Fruit fly (Drosophila melanogaster) whole organism, pupa: ENCODE measurements around the gene NimC3.

Experiments used
- CG10348 ChIP-seq: fragments of 200-800 bp; sonication (Bioruptor generic); IDR thresholded peaks from 2 replicates; pipeline ENCODE4 v1.3.6; 2022; ENCODE audit warnings: missing biosample characterization, missing genetic modification characterization
- CG12605 ChIP-seq: fragments of 200-800 bp; sonication (Bioruptor generic); IDR thresholded peaks from 2 replicates; pipeline ENCODE4 v1.3.6; 2022; ENCODE audit warnings: missing biosample characterization, missing genetic modification characterization
- CG13204 ChIP-seq: fragments of 200-800 bp; sonication (Bioruptor generic); optimal IDR thresholded peaks from 2 replicates; lab custom pipeline; 2018; ENCODE audit warnings: missing biosample characterization, mild to moderate bottlenecking, missing genetic modification characterization, moderate library complexity
- CG14655 ChIP-seq: fragments of 200-800 bp; sonication (Bioruptor generic); optimal IDR thresholded peaks from 3 replicates; lab custom pipeline; 2017; ENCODE audit warnings: mild to moderate bottlenecking, missing biosample characterization, missing genetic modification reagents, missing genetic modification characterization
- CG15710 ChIP-seq: fragments of 200-800 bp; sonication (Bioruptor generic); optimal IDR thresholded peaks from 2 replicates; lab custom pipeline; 2018; ENCODE audit warnings: missing biosample characterization, mild to moderate bottlenecking, missing genetic modification characterization, moderate library complexity
- CG32121 ChIP-seq: fragments of 200-800 bp; sonication (Bioruptor generic); IDR thresholded peaks from 2 replicates; pipeline ENCODE4 v1.3.6; 2022; ENCODE audit warnings: missing biosample characterization, missing genetic modification characterization
- CG34367 ChIP-seq: fragments of 200-800 bp; sonication (Bioruptor generic); optimal IDR thresholded peaks from 2 replicates; lab custom pipeline; 2018; ENCODE audit warnings: missing biosample characterization, mild to moderate bottlenecking, missing genetic modification characterization
- CG4496 ChIP-seq: fragments of 200-800 bp; sonication (Bioruptor generic); IDR thresholded peaks from 3 replicates; pipeline ENCODE4 v1.3.6; 2022; ENCODE audit warnings: missing biosample characterization, missing genetic modification characterization
- CG8159 ChIP-seq: fragments of 200-800 bp; sonication (Bioruptor generic); optimal IDR thresholded peaks from 3 replicates; lab custom pipeline; 2018; ENCODE audit warnings: missing biosample characterization, mild to moderate bottlenecking, missing genetic modification characterization, moderate library complexity
- CG9948 ChIP-seq: fragments of 200-800 bp; sonication (Bioruptor generic); optimal IDR thresholded peaks from 2 replicates; lab custom pipeline; 2018; ENCODE audit warnings: missing biosample characterization, mild to moderate bottlenecking, missing genetic modification characterization, moderate library complexity
- D1 ChIP-seq: fragments of 200-800 bp; sonication (Bioruptor generic); optimal IDR thresholded peaks from 2 replicates; lab custom pipeline; 2018; ENCODE audit warnings: missing biosample characterization, mild to moderate bottlenecking, missing genetic modification characterization, moderate library complexity
- EcR ChIP-seq: fragments of 200-800 bp; sonication (Bioruptor generic); optimal IDR thresholded peaks from 3 replicates; lab custom pipeline; 2019; ENCODE audit warnings: missing biosample characterization, missing genetic modification characterization, mild to moderate bottlenecking, moderate library complexity, missing genetic modification reagents
- Ets98B ChIP-seq: fragments of 200-800 bp; sonication (Bioruptor generic); IDR thresholded peaks from 2 replicates; pipeline ENCODE4 v1.3.6; 2022; ENCODE audit warnings: missing biosample characterization, missing genetic modification characterization
- Pif1A ChIP-seq: fragments of 200-800 bp; sonication (Bioruptor generic); optimal IDR thresholded peaks from 3 replicates; lab custom pipeline; 2016; ENCODE audit warnings: missing biosample characterization, missing genetic modification characterization
- Pif1B ChIP-seq: fragments of 200-800 bp; sonication (Bioruptor generic); optimal IDR thresholded peaks from 3 replicates; lab custom pipeline; 2016; ENCODE audit warnings: missing biosample characterization, missing genetic modification characterization
- Snoo ChIP-seq: fragments of 200-800 bp; sonication (Bioruptor generic); optimal IDR thresholded peaks from 3 replicates; lab custom pipeline; 2017; ENCODE audit warnings: missing biosample characterization, mild to moderate bottlenecking, missing genetic modification characterization, inconsistent platforms
- fd96Ca ChIP-seq: fragments of 200-800 bp; sonication (Bioruptor generic); IDR thresholded peaks from 3 replicates; pipeline ENCODE4 v1.3.6; 2022; ENCODE audit warnings: missing biosample characterization, missing genetic modification characterization
- gl ChIP-seq: fragments of 200-800 bp; sonication (Bioruptor generic); optimal IDR thresholded peaks from 2 replicates; lab custom pipeline; 2018; ENCODE audit warnings: missing biosample characterization, mild to moderate bottlenecking, missing genetic modification characterization
- rn ChIP-seq: fragments of 200-800 bp; sonication (Bioruptor generic); IDR thresholded peaks from 2 replicates; pipeline ENCODE4 v1.3.6; 2022; ENCODE audit warnings: missing biosample characterization, missing genetic modification characterization

The NimC3 gene

DNA sequence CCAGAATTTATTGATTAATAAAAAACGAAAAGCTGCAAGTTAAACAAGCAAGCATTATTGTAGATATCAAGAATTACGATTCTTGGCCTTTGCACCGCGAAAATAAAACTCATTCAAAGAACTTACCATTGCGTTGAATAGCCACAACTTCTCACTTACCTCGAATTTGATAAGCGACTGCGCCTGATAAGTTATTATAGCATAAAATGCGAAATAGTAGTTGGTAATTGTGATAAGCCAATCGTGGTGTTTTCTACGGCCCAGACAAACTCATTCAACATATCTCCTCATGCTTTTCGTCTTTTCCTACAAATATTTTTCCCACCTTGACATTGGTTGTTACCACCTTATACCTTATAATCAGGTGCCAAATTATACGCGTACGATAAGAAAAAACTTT, 4.9 kb downstream of the NimC3 start:
- TF ChIP-seq Pif1A (GFP tag; lab: Kevin White, UChicago) (no peak), rn (no peak), D1 (no peak), gl (no peak), CG12605 (GFP tag; lab: Robert Waterston, UW) (no peak), Snoo (no peak), CG8159 (tag; lab: Kevin White, UChicago) (no peak), fd96Ca (GFP tag; lab: Robert Waterston, UW) (no peak)

DNA sequence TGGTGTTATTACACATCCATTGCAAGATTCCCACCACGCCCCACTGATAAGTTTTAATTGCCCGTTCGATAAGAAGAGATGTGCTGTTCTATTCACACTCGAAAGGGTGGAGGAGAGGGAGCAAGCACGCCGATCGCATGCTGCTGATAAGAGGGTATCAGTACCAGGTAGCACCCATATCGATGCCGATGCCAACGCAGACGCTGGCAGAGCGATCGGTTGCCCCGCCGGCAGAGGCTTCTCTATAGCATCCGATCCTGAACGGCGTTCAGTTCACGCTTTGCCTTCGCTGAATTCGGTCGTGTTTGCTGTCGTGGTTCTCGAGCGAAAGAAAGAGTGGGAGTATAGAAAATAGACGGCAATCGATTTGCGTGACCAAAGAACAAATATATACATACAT, 6.5 kb downstream of the NimC3 start:
- TF ChIP-seq gl (no peak), CG9948 (tag; lab: Kevin White, UChicago) (no peak), CG32121 (no peak), CG8159 (tag; lab: Kevin White, UChicago) (no peak)

dm6 chr2L:14012304-14013054, 7.5 kb downstream of the NimC3 start, which contains the start of gene bgm:
Gene bgm, plus strand, starts transcription at chr2L:14013004.
- TF ChIP-seq CG12605 (GFP tag; lab: Robert Waterston, UW), result no peak
- TF ChIP-seq CG15710 (tag; lab: Kevin White, UChicago), result no peak

- TF ChIP-seq fd96Ca (GFP tag; lab: Robert Waterston, UW) (no peak), Ets98B (GFP tag; lab: Robert Waterston, UW) (peak; percentile 51; the same call in 1 of the 2 replicates), CG12605 (GFP tag; lab: Robert Waterston, UW) (0 out of 2 replicates have a peak, but pooled peaks have one; percentile 27), rn (no peak), Snoo (peak; percentile 12), CG14655 (peak; percentile 15), CG8159 (tag; lab: Kevin White, UChicago) (peak; percentile 7), Pif1A (GFP tag; lab: Kevin White, UChicago) (peak; percentile 9)
Observed at dm6 chr2L:14011591-14012303, 8.3 kb downstream of the NimC3 start.

DNA sequence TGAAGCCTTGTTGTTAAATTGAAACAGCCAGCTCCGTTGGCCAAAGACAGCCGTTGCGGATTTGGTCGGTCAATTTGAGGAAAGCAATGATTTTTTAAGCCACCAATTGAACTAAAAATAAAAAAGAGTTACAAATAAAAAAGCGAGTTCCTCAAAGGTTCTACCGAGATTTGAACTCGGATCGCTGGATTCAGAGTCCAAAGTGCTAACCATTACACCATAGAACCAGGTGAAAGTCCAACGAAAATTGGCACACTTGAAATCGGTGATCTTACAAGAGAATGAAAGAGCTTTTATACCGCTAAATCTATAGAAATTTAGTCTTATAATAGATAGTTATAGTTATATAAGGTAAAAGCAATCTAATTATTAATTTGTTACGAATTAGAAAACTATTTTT, 9.6 kb downstream of the NimC3 start:
- no peak for TF ChIP-seq CG10348 (GFP tag; lab: Robert Waterston, UW)
- TF ChIP-seq rn, result no peak
- TF ChIP-seq CG9948 (tag; lab: Kevin White, UChicago), result no peak
- no peak for TF ChIP-seq Ets98B (GFP tag; lab: Robert Waterston, UW)
- no peak for TF ChIP-seq CG13204 (GFP tag; lab: Kevin White, UChicago)
- TF ChIP-seq CG32121, result no peak
- no peak for TF ChIP-seq CG8159 (tag; lab: Kevin White, UChicago)
- TF ChIP-seq Pif1B (GFP tag; lab: Kevin White, UChicago), result no peak
- TF ChIP-seq fd96Ca (GFP tag; lab: Robert Waterston, UW), result no peak
- no peak for TF ChIP-seq D1
- no peak for TF ChIP-seq Snoo
- no peak for TF ChIP-seq CG15710 (tag; lab: Kevin White, UChicago)
- TF ChIP-seq, all 21 proteins: peak for 0

- TF ChIP-seq EcR (GFP tag; lab: Kevin White, UChicago) (no peak), gl (no peak), Ets98B (GFP tag; lab: Robert Waterston, UW) (no peak)
Observed at dm6 chr2L:14007801-14008200, 12.2 kb downstream of the NimC3 start, which contains the start of gene CG42692. Gene CG42692, plus strand, starts transcription at chr2L:14008101.

dm6 chr2L:14001887-14002286, 18.1 kb downstream of the NimC3 start:
- TF ChIP-seq CG14655 (no peak), CG12605 (GFP tag; lab: Robert Waterston, UW) (peak; percentile 61; the same call in 1 of the 2 replicates), fd96Ca (GFP tag; lab: Robert Waterston, UW) (no peak), CG34367 (tag; lab: Kevin White, UChicago) (no peak), CG15710 (tag; lab: Kevin White, UChicago) (no peak), CG10348 (GFP tag; lab: Robert Waterston, UW) (no peak)

DNA sequence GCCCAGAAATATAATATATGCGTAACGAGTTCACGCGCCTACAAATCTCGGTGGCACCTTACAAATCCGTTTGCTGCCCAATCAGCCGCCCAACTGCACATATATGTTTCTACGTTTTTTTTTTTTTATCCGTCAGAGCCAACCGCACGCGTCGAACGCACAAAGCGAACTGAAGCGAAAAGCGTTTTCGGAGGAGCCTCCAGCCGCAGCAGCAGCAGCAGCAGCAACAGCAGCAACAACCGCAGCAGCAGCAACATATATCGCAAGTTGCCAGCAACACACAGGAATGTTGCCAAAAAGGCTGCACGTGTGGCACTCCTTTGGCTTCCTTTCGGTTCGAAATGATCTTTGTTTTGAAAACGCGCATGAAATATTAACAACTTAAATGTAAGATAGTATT, 18.9 kb downstream of the NimC3 start, which contains the start of gene rk:
Gene rk (minus strand): TSS at position 171 of the 400 bp plus-strand sequence.
- no peak for TF ChIP-seq D1
- 0 out of 3 replicates have a peak, but pooled peaks have one; percentile 25 for TF ChIP-seq CG4496
